Worm (Caenorhabditis elegans): ENCODE results near the gene C10A4.1.

C10A4.1 gene

DNA sequence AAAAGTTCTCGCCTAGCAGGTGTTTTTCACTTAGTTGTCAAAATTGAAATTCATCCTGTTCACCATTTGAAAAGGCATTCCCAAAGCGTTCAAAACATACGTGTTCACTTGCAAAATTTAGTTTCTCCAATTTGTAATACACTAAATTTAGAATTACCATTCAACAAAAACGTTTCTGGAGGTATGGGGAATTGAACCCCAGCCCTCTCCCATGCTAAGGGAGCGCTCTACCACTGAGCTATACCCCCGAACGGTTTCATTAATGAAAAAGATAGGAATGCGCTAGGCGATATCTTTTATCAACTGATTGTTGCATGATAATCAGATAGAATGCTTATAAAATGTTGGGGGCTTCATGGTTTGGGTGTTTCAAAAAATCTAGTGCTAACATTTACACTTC is 37.6 kb upstream of the C10A4.1 start:
- TF ChIP-seq ces-1 (GFP tag; optimal IDR thresholded peaks at IDR 0.05) (no peak), T26A8.4 (GFP tag; IDR thresholded peaks at IDR 0.05) (no peak), jun-1 (tag; optimal IDR thresholded peaks at IDR 0.05) (no peak), lsy-2 (tag; optimal IDR thresholded peaks at IDR 0.05) (no peak), arid-1 (GFP tag; conservative IDR thresholded peaks at IDR 0.05) (peak; percentile 53; the same call in 1 of the 2 replicates), vab-7 (GFP tag; IDR thresholded peaks at IDR 0.05) (peak; percentile 44; the same call in 1 of the 2 replicates), gei-8 (GFP tag; optimal IDR thresholded peaks at IDR 0.05) (peak; percentile 22), unc-130 (GFP tag; optimal IDR thresholded peaks at IDR 0.05) (no peak), tra-1 (GFP tag; IDR thresholded peaks at IDR 0.05) (0 out of 2 replicates have a peak, but pooled peaks have one; percentile 22), nhr-111 (GFP tag; optimal IDR thresholded peaks at IDR 0.05) (no peak), Y5F2A.4 (GFP tag; optimal IDR thresholded peaks at IDR 0.05) (no peak), dve-1 (tag; optimal IDR thresholded peaks at IDR 0.05; ENCODE audit: insufficient read depth) (no peak), nhr-76 (tag; optimal IDR thresholded peaks at IDR 0.05) (no peak), zip-11 (GFP tag; IDR thresholded peaks at IDR 0.05) (0 out of 2 replicates have a peak, but pooled peaks have one; percentile 16), daf-16 (GFP tag; optimal IDR thresholded peaks at IDR 0.05) (peak in 1 of 2 experiments; percentile 74), daf-16 (tag; optimal IDR thresholded peaks at IDR 0.05) (no peak), F49E8.2 (tag; optimal IDR thresholded peaks at IDR 0.05; ENCODE audit: borderline replicate concordance) (peak; percentile 9), ztf-7 (tag; optimal IDR thresholded peaks at IDR 0.05) (no peak), madf-5 (GFP tag; IDR thresholded peaks at IDR 0.05) (0 out of 4 replicates have a peak, but pooled peaks of 1 of the 2 experiments have one; percentile 46), hif-1 (tag; optimal IDR thresholded peaks at IDR 0.05) (no peak), daf-12 (tag; optimal IDR thresholded peaks at IDR 0.05) (no peak), pha-4 (GFP tag; IDR thresholded peaks at IDR 0.05) (peak; percentile 49; the same call in 1 of the 2 replicates), pha-4 (tag; optimal IDR thresholded peaks at IDR 0.05) (no peak), lin-1 (GFP tag; IDR thresholded peaks at IDR 0.05) (0 out of 2 replicates have a peak, but pooled peaks have one; percentile 37), F26F4.8 (GFP tag; conservative IDR thresholded peaks at IDR 0.05) (0 out of 2 replicates have a peak, but pooled peaks have one; percentile 69), fkh-10 (GFP tag; optimal IDR thresholded peaks at IDR 0.05) (no peak), saeg-2 (GFP tag; IDR thresholded peaks at IDR 0.05) (no peak), hlh-30 (tag; optimal IDR thresholded peaks at IDR 0.05; ENCODE audit: insufficient read depth) (peak; percentile 19), ctbp-1 (GFP tag; IDR thresholded peaks at IDR 0.05) (peak; percentile 50; the same call in 1 of the 2 replicates), ama-1 (optimal IDR thresholded peaks at IDR 0.05) (no peak), lin-13 (GFP tag; optimal IDR thresholded peaks at IDR 0.05) (no peak), mep-1 (tag; optimal IDR thresholded peaks at IDR 0.05) (no peak), aha-1 (tag) (peak; percentile 94), spr-1 (tag; optimal IDR thresholded peaks at IDR 0.05) (no peak), hlh-11 (tag; optimal IDR thresholded peaks at IDR 0.05) (no peak), nhr-42 (GFP tag; IDR thresholded peaks at IDR 0.05) (no peak), zip-2 (tag; optimal IDR thresholded peaks at IDR 0.05) (no peak), attf-4 (tag; optimal IDR thresholded peaks at IDR 0.05) (no peak), nhr-11 (tag; optimal IDR thresholded peaks at IDR 0.05) (no peak), mxl-3 (GFP tag; optimal IDR thresholded peaks at IDR 0.05) (peak; percentile 1), hmg-1.1 (GFP tag; IDR thresholded peaks at IDR 0.05) (no peak)

DNA sequence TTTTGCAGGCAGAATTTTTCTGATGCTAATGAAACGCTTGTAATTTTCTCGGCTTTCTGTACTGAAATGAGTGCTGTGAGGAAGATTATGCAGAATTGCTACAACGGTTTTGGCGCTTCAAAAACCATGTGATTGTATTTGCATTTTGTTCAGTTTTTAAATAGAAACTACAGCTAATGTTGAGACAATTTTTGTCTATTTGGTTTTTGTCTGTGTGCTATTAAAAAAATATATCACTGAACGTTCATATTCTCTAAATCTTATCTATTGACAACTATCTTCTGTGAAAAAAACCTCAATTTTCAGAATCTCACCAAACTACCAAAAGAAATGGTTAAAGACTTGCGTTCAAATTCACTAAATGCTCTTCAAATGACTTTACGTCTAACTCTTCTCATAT is 25.9 kb upstream of the C10A4.1 start, which contains the start of gene C10A4.6:
Gene C10A4.6, plus strand, starts transcription at position 301 of the 400 bp plus-strand sequence.
- TF ChIP-seq snpc-1.2 (GFP tag; IDR thresholded peaks at IDR 0.05) (no peak), unc-62 (GFP tag; optimal IDR thresholded peaks at IDR 0.05 in 1 of 2) (peak in 1 of 2 experiments; percentile 27), unc-62 (tag; optimal IDR thresholded peaks at IDR 0.05) (no peak)
